Worm (Caenorhabditis elegans) whole organism, L3 larva: ENCODE data around the gene cutl-27.

ENCODE experiments used
- aly-2 ChIP-seq: fragments of 150-350 bp; optimal IDR thresholded peaks from 2 replicates; lab custom pipeline; 2014; ENCODE audit warnings: missing biosample characterization, missing genetic modification characterization
- ama-1 ChIP-seq: fragments of 150-350 bp; optimal IDR thresholded peaks from 2 replicates; lab custom pipeline; 2018
- ceh-16 ChIP-seq: sonication (generic microtip); optimal IDR thresholded peaks from 2 replicates; lab custom pipeline; 2017; ENCODE audit warnings: missing biosample characterization, missing genetic modification characterization
- ceh-9 ChIP-seq: sonication (generic microtip); optimal IDR thresholded peaks from 2 replicates; lab custom pipeline; 2018; ENCODE audit warnings: missing biosample characterization, missing genetic modification characterization
- fkh-10 ChIP-seq: sonication (generic microtip); optimal IDR thresholded peaks from 2 replicates; lab custom pipeline; 2017; ENCODE audit warnings: missing biosample characterization, missing genetic modification reagents, missing genetic modification characterization
- fkh-2 ChIP-seq: fragments of 150-350 bp; optimal IDR thresholded peaks from 2 replicates; lab custom pipeline; 2014; ENCODE audit warnings: missing biosample characterization, missing genetic modification reagents, missing genetic modification characterization
- fos-1 ChIP-seq: fragments of 150-350 bp; optimal IDR thresholded peaks from 2 replicates; lab custom pipeline; 2014; ENCODE audit warnings: missing biosample characterization, missing genetic modification characterization
- lin-39 ChIP-seq: fragments of 150-350 bp; optimal IDR thresholded peaks from 2 replicates; lab custom pipeline; 2018; ENCODE audit warnings: missing biosample characterization, missing genetic modification reagents, missing genetic modification characterization
- mdl-1 ChIP-seq: fragments of 150-350 bp; optimal IDR thresholded peaks from 2 replicates; lab custom pipeline; 2014; ENCODE audit warnings: missing biosample characterization, missing genetic modification characterization
- nfya-1 ChIP-seq: sonication (generic microtip); optimal IDR thresholded peaks from 2 replicates; lab custom pipeline; 2017; ENCODE audit warnings: missing genetic modification characterization, mild to moderate bottlenecking, missing compliant biosample characterization, antibody characterized with exemption, moderate library complexity; ENCODE audit not compliant: insufficient read depth
- nhr-11 ChIP-seq: fragments of 150-350 bp; optimal IDR thresholded peaks from 2 replicates; lab custom pipeline; 2014; ENCODE audit warnings: missing biosample characterization, missing genetic modification characterization
- nhr-12 ChIP-seq: fragments of 150-350 bp; optimal IDR thresholded peaks from 2 replicates; lab custom pipeline; 2014; ENCODE audit warnings: missing biosample characterization, missing genetic modification characterization
- nhr-237 ChIP-seq: fragments of 150-350 bp; optimal IDR thresholded peaks from 2 replicates; lab custom pipeline; 2014; ENCODE audit warnings: missing biosample characterization, missing genetic modification characterization
- nhr-28 ChIP-seq: fragments of 150-350 bp; optimal IDR thresholded peaks from 2 replicates; lab custom pipeline; 2014; ENCODE audit warnings: missing biosample characterization, missing genetic modification characterization
- nhr-43 ChIP-seq: sonication (generic microtip); optimal IDR thresholded peaks from 2 replicates; lab custom pipeline; 2016; ENCODE audit warnings: mild to moderate bottlenecking, missing genetic modification characterization, missing compliant biosample characterization; ENCODE audit not compliant: poor library complexity, severe bottlenecking
- skn-1 ChIP-seq: fragments of 150-350 bp; optimal IDR thresholded peaks from 2 replicates; lab custom pipeline; 2014; ENCODE audit warnings: missing biosample characterization, missing genetic modification characterization
- unc-62 ChIP-seq: fragments of 150-350 bp; sonication (generic microtip); optimal IDR thresholded peaks from 4 replicates; lab custom pipeline; 2014; ENCODE audit warnings: missing biosample characterization, missing genetic modification reagents, missing genetic modification characterization
- ztf-11 ChIP-seq: fragments of 150-350 bp; optimal IDR thresholded peaks from 2 replicates; lab custom pipeline; 2014; ENCODE audit warnings: missing biosample characterization, missing genetic modification characterization

Gene cutl-27

ce11 chrIV:11928388-11928787, 50.0 kb downstream of the cutl-27 start (continued):
- TF ChIP-seq skn-1 (tag; lab: Kevin White, UChicago) = no peak

DNA sequence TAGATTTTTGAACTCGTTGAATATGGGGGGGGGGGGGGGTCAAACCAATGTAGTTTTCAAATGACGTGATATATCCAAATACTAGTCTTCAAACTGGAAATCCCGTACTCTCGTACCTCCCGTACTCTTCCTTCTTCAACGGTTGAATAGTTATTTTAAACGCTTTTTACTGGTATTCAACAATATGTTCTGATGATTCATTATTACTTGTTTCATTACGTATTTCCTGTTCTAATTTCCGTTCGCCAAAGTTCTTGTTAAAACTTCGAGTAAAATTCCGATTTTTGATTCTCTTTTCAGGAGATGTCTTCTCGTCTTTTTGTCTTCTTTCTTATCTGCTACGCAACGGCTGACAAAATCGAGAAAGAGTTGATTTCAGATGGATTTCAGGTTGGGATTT, 52.2 kb downstream of the cutl-27 start, which contains the start of gene nhx-9:
Gene nhx-9, plus strand, starts transcription at position 301 of the 400 bp plus-strand sequence.
- TF ChIP-seq fkh-10 (GFP tag; lab: Kevin White, UChicago) = no peak
- TF ChIP-seq unc-62 (GFP tag; lab: Kevin White, UChicago) = no peak
- no peak for TF ChIP-seq nhr-28 (tag; lab: Kevin White, UChicago)
- no peak for TF ChIP-seq nhr-43 (tag; lab: Kevin White, UChicago)
- TF ChIP-seq fos-1 = no peak
- no peak for TF ChIP-seq fkh-2 (tag; lab: Kevin White, UChicago)
- TF ChIP-seq aly-2 (tag; lab: Kevin White, UChicago) = no peak
- no peak for TF ChIP-seq lin-39
- no peak for TF ChIP-seq ceh-16
- no peak for TF ChIP-seq mdl-1 (tag; lab: Kevin White, UChicago)
- no peak for TF ChIP-seq ama-1 (lab: Kevin White, UChicago)
- no peak for TF ChIP-seq nhr-12 (tag; lab: Kevin White, UChicago)
- TF ChIP-seq ceh-9 (tag; lab: Kevin White, UChicago) = no peak
- no peak for TF ChIP-seq nhr-237 (tag; lab: Kevin White, UChicago)
- TF ChIP-seq ztf-11 = no peak
- TF ChIP-seq nfya-1 (tag; lab: Kevin White, UChicago) = no peak
- TF ChIP-seq nhr-11 = no peak
